Worm (Caenorhabditis elegans): ENCODE results near the gene ZK1240.6.

DNA sequence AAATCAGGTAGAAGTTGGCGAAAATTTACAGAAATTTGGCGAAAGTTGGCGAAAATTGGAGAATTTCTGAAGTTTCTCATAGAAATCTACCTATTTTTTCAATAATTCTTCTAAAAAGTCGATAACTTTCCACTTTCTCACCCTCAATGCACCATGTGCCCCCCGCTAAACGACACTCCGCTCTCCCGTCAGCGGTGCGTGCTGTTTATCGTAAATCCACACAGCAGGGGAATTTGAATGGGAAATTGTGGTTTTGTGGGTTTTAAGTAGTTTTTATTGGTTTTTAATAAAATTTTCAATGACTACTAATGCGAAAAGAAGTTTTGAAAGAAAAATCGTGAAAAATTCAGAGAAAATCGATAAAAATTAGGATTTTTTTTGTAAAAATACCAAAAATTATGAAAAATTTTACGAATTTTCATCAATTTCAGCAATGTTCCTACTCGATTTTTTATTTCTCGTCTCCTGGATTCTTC, 19.3 kb upstream of the ZK1240.6 start, which contains the start of gene F43C11.6:
- TF ChIP-seq attf-5 (GFP tag; optimal IDR thresholded peaks at IDR 0.05) (peak; percentile 25), snpc-4 (GFP tag; optimal IDR thresholded peaks at IDR 0.05) (no peak), snpc-4 (tag; optimal IDR thresholded peaks at IDR 0.05) (no peak), lin-35 (GFP tag; optimal IDR thresholded peaks at IDR 0.05) (no peak), somi-1 (GFP tag; optimal IDR thresholded peaks at IDR 0.05) (no peak), attf-6 (GFP tag; IDR thresholded peaks at IDR 0.05) (no peak), nhr-90 (tag; optimal IDR thresholded peaks at IDR 0.05) (no peak), lsy-27 (tag; optimal IDR thresholded peaks at IDR 0.05; ENCODE audit: borderline replicate concordance, insufficient read depth) (no peak)
